Fruit fly (Drosophila melanogaster): Measurements from ENCODE around the gene CG9760.

The CG9760 gene

DNA sequence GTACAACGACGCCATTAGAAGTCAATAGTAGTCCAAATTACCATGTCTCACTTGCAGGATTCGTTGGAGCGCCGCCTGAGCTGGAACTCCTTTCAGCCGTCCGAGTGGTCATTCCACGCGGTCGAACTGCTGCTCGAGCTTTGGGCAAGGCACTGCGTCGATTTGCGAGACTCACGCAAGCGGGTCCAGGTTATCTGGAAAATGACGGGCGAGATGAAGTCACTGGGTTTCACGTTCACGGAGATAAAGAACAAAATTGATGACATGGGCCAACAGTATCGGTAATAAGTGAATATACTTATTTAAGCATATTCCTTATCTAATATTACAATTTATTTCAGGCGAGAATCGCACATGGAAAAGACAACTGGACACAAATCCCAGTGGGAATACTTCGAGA is 44.9 kb downstream of the CG9760 start:
- no peak for TF ChIP-seq brk (GFP tag; optimal IDR thresholded peaks at IDR 0.05)
- TF ChIP-seq GATAd (GFP tag; optimal IDR thresholded peaks at IDR 0.05): no peak
- TF ChIP-seq dl (GFP tag; optimal IDR thresholded peaks at IDR 0.05; ENCODE audit: insufficient read depth in 1 of 2, partially characterized antibody in 2 of 2): no peak
- TF ChIP-seq usp (GFP tag; optimal IDR thresholded peaks at IDR 0.05): no peak

DNA sequence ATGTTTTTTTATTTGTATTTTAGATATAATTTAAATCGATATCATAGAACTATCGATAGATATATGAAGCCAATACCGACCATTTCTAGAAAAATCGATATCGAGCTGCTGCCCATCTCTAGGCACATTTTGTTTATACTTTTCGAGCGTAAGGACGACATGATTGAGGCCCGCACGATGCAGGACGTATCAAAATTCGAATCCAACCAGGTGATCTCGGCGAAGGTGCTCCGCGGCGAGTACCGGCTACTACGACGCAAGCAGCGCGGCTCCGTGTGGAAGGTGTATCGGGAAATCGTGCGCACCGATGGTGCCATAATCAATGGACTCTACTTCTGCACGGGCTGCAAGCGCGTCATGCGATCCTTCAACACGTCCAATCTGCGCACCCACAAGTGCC is 45.4 kb downstream of the CG9760 start, which contains the start of gene ssp:
TSS of gene ssp (plus strand) at position 102 of the 400 bp plus-strand sequence.
- TF ChIP-seq CG32264 (GFP tag; optimal IDR thresholded peaks at IDR 0.05) (no peak), OdsH (GFP tag; optimal IDR thresholded peaks at IDR 0.05) (no peak), woc (GFP tag; optimal IDR thresholded peaks at IDR 0.05) (no peak), CG9705 (GFP tag; optimal IDR thresholded peaks at IDR 0.05) (no peak), dl (GFP tag; optimal IDR thresholded peaks at IDR 0.05; ENCODE audit: insufficient read depth in 1 of 2, partially characterized antibody in 2 of 2) (no peak), Sp1 (GFP tag; optimal IDR thresholded peaks at IDR 0.05) (no peak), sv (GFP tag; optimal IDR thresholded peaks at IDR 0.05) (no peak), Abd-B (GFP tag; optimal IDR thresholded peaks at IDR 0.05) (no peak), dmrt93B (GFP tag; optimal IDR thresholded peaks at IDR 0.05) (no peak), h (GFP tag; optimal IDR thresholded peaks at IDR 0.05) (no peak), CrebA (GFP tag; optimal IDR thresholded peaks at IDR 0.05; ENCODE audit: borderline replicate concordance) (no peak), Myc (optimal IDR thresholded peaks at IDR 0.05) (no peak)

dm6 chr3L:12115966-12116735 is 47.4 kb downstream of the CG9760 start, which contains the start of gene vers:
vers (plus strand) TSS chr3L:12116101.
- TF ChIP-seq h (GFP tag; optimal IDR thresholded peaks at IDR 0.05) (peak; percentile 33), HLH106 (tag; optimal IDR thresholded peaks at IDR 0.05) (peak; percentile 10), Abd-B (GFP tag; optimal IDR thresholded peaks at IDR 0.05) (no peak), Jra (GFP tag; optimal IDR thresholded peaks at IDR 0.05) (peak; percentile 14), Hr83 (GFP tag; optimal IDR thresholded peaks at IDR 0.05; ENCODE audit: poor library complexity, severe bottlenecking) (peak; percentile 45), Hnf4 (GFP tag; optimal IDR thresholded peaks at IDR 0.05) (peak; percentile 57), woc (GFP tag; optimal IDR thresholded peaks at IDR 0.05) (no peak), psq (GFP tag; optimal IDR thresholded peaks at IDR 0.05) (no peak), ey (GFP tag; optimal IDR thresholded peaks at IDR 0.05) (no peak), foxo (GFP tag; optimal IDR thresholded peaks at IDR 0.05) (peak in 1 of 2 experiments; percentile 23), brk (GFP tag; optimal IDR thresholded peaks at IDR 0.05) (peak; percentile 48), br (GFP tag; optimal IDR thresholded peaks at IDR 0.05) (no peak), Rel (GFP tag; optimal IDR thresholded peaks at IDR 0.05) (no peak), Rel (tag; optimal IDR thresholded peaks at IDR 0.05) (peak; percentile 36)

DNA sequence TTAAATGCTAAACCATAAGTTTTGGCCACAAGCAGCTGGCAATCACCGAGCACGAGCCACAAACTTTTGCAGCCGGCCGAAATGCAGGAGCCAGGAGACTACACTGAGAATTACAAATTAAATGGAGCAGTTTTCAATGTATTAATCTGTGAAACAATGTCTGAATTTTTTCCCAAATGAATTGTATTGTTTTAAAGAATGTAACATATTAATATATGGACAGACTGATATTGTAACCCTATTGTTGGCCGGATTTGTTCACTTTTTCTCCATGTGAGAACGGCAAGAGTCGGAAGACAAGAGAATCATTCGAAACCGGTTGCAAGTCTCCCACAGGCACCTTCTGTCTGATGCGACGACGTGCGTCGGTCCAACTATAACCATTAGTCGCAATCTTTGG is 48.4 kb downstream of the CG9760 start:
- TF ChIP-seq dsf (GFP tag; optimal IDR thresholded peaks at IDR 0.05; ENCODE audit: borderline replicate concordance) (peak; percentile 62), Dif (GFP tag; optimal IDR thresholded peaks at IDR 0.05; ENCODE audit: partially characterized antibody) (no peak), woc (GFP tag; optimal IDR thresholded peaks at IDR 0.05) (peak; percentile 89), foxo (GFP tag; optimal IDR thresholded peaks at IDR 0.05) (peak; percentile 46 to 93), fru (GFP tag; optimal IDR thresholded peaks at IDR 0.05) (peak; percentile 94), dl (GFP tag; optimal IDR thresholded peaks at IDR 0.05; ENCODE audit: insufficient read depth in 1 of 2, partially characterized antibody in 2 of 2) (no peak), brk (GFP tag; optimal IDR thresholded peaks at IDR 0.05) (peak; percentile 86), br (GFP tag; optimal IDR thresholded peaks at IDR 0.05) (peak; percentile 94), sage (GFP tag; optimal IDR thresholded peaks at IDR 0.05) (peak; percentile 89), Mio (GFP tag; optimal IDR thresholded peaks at IDR 0.05) (peak; percentile 22), jim (GFP tag; optimal IDR thresholded peaks at IDR 0.05) (no peak), Dfd (GFP tag; optimal IDR thresholded peaks at IDR 0.05) (no peak), sv (GFP tag; optimal IDR thresholded peaks at IDR 0.05) (no peak), h (GFP tag; optimal IDR thresholded peaks at IDR 0.05) (peak; percentile 93), psq (GFP tag; optimal IDR thresholded peaks at IDR 0.05) (peak; percentile 90), Hr78 (GFP tag; optimal IDR thresholded peaks at IDR 0.05) (no peak), CG32264 (GFP tag; optimal IDR thresholded peaks at IDR 0.05) (peak; percentile 82), HLH106 (tag; optimal IDR thresholded peaks at IDR 0.05) (peak; percentile 91), Sp1 (GFP tag; optimal IDR thresholded peaks at IDR 0.05) (peak; percentile 89), N (GFP tag; optimal IDR thresholded peaks at IDR 0.05) (no peak), Vsx2 (GFP tag; optimal IDR thresholded peaks at IDR 0.05; ENCODE audit: partially characterized antibody) (no peak), pan (optimal IDR thresholded peaks at IDR 0.05) (no peak), GATAd (GFP tag; optimal IDR thresholded peaks at IDR 0.05) (no peak), Abd-B (GFP tag; optimal IDR thresholded peaks at IDR 0.05) (no peak), CG9705 (GFP tag; optimal IDR thresholded peaks at IDR 0.05) (peak; percentile 71), ey (GFP tag; optimal IDR thresholded peaks at IDR 0.05) (peak; percentile 93), CrebA (GFP tag; optimal IDR thresholded peaks at IDR 0.05; ENCODE audit: borderline replicate concordance) (no peak), Jra (GFP tag; optimal IDR thresholded peaks at IDR 0.05) (peak; percentile 78), dmrt93B (GFP tag; optimal IDR thresholded peaks at IDR 0.05) (peak; percentile 79), Myc (optimal IDR thresholded peaks at IDR 0.05) (no peak), tai (GFP tag; optimal IDR thresholded peaks at IDR 0.05) (no peak), usp (GFP tag; optimal IDR thresholded peaks at IDR 0.05) (no peak), Hr83 (GFP tag; optimal IDR thresholded peaks at IDR 0.05; ENCODE audit: poor library complexity, severe bottlenecking) (no peak), Hnf4 (GFP tag; optimal IDR thresholded peaks at IDR 0.05) (peak; percentile 84), rgr (GFP tag; optimal IDR thresholded peaks at IDR 0.05) (peak; percentile 91), Rel (GFP tag; optimal IDR thresholded peaks at IDR 0.05) (peak; percentile 96), Rel (tag; optimal IDR thresholded peaks at IDR 0.05) (peak; percentile 58), OdsH (GFP tag; optimal IDR thresholded peaks at IDR 0.05) (peak; percentile 93)

Data from whole organism, wandering third instar larva.